Worm (Caenorhabditis elegans): ENCODE results near the gene E04F6.10.

Gene E04F6.10

ce11 chrII:7176108-7176507 lies 40.8 kb downstream of the E04F6.10 start:
- TF ChIP-seq fkh-10 (GFP tag; optimal IDR thresholded peaks at IDR 0.05) (peak; percentile 59), ceh-8 (GFP tag; optimal IDR thresholded peaks at IDR 0.05) (peak; percentile 58), nhr-47 (tag; optimal IDR thresholded peaks at IDR 0.05) (peak; percentile 11), mep-1 (tag; optimal IDR thresholded peaks at IDR 0.05) (no peak)

DNA sequence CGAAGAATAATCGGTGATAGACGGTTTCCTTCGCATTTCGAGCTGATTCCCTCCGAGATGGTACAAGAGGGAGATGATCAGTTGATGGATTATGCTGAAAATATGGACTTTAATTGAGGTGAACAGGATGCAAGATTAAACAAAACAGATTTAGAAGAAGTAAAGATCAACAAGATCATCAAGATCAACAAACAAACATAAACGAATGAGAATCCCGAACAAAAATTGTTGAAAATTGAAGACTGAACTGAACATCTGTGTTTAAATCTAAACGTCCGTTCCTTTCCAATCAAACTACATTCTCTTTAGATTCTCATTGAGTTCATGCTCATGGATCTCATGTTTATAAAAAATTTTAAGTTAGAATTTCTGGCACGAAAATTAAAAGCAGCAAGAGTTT lies 42.1 kb downstream of the E04F6.10 start, which contains the start of gene glc-4:
Gene glc-4 (minus strand): TSS at position 101 of the 400 bp plus-strand sequence.
- TF ChIP-seq egl-13 (tag; optimal IDR thresholded peaks at IDR 0.05): no peak
- no peak for TF ChIP-seq efl-1 (optimal IDR thresholded peaks at IDR 0.05)
- peak in 1 of 2 experiments; percentile 28 for TF ChIP-seq efl-1 (GFP tag; optimal IDR thresholded peaks at IDR 0.05 in 1 of 2)

- no peak for TF ChIP-seq nhr-19 (GFP tag; conservative IDR thresholded peaks at IDR 0.05)
- TF ChIP-seq aly-2 (tag; optimal IDR thresholded peaks at IDR 0.05): no peak
- TF ChIP-seq elt-3 (tag; optimal IDR thresholded peaks at IDR 0.05): no peak
- no peak for TF ChIP-seq unc-30 (tag; optimal IDR thresholded peaks at IDR 0.05)
- TF ChIP-seq vab-15 (tag; optimal IDR thresholded peaks at IDR 0.05): no peak
Observed at ce11 chrII:7171305-7171998, 45.5 kb downstream of the E04F6.10 start, which contains the start of gene dyf-13. dyf-13 (minus strand) TSS chrII:7171355.

ce11 chrII:7168712-7169111 lies 48.2 kb downstream of the E04F6.10 start, which contains the start of gene col-36:
col-36 (minus strand) TSS chrII:7168812.
- no peak for TF ChIP-seq sptf-1 (tag; optimal IDR thresholded peaks at IDR 0.05)
- TF ChIP-seq C34B4.2 (tag; optimal IDR thresholded peaks at IDR 0.05): no peak
- TF ChIP-seq lsy-2 (tag; optimal IDR thresholded peaks at IDR 0.05): no peak
- no peak for TF ChIP-seq rnt-1 (tag; optimal IDR thresholded peaks at IDR 0.05)
- TF ChIP-seq fkh-10 (GFP tag; optimal IDR thresholded peaks at IDR 0.05): no peak
- no peak for TF ChIP-seq swsn-7 (tag; optimal IDR thresholded peaks at IDR 0.05)
- TF ChIP-seq unc-86 (tag; optimal IDR thresholded peaks at IDR 0.05): no peak
- no peak for TF ChIP-seq nhr-90 (tag; optimal IDR thresholded peaks at IDR 0.05; ENCODE audit: poor library complexity)
- TF ChIP-seq hlh-4 (tag; optimal IDR thresholded peaks at IDR 0.05): no peak
- no peak for TF ChIP-seq elt-2 (tag; optimal IDR thresholded peaks at IDR 0.05)
- TF ChIP-seq egl-13 (tag; optimal IDR thresholded peaks at IDR 0.05): no peak
- no peak for TF ChIP-seq elt-3 (tag; optimal IDR thresholded peaks at IDR 0.05)

- TF ChIP-seq ces-1 (GFP tag; optimal IDR thresholded peaks at IDR 0.05) (no peak), unc-98 (GFP tag; IDR thresholded peaks at IDR 0.05) (no peak), fkh-8 (tag; optimal IDR thresholded peaks at IDR 0.05) (no peak), elt-2 (tag; optimal IDR thresholded peaks at IDR 0.05) (peak; percentile 55), tbx-2 (tag; optimal IDR thresholded peaks at IDR 0.05) (no peak), sptf-1 (tag; optimal IDR thresholded peaks at IDR 0.05) (no peak), nhr-85 (tag) (no peak)
Observed at ce11 chrII:7166768-7167167, 50.2 kb downstream of the E04F6.10 start.

ce11 chrII:7165749-7166148 lies 51.2 kb downstream of the E04F6.10 start, which contains the start of gene mfsd-13.2:
mfsd-13.2 (minus strand) TSS chrII:7165849.
- no peak for TF ChIP-seq lin-39 (tag; optimal IDR thresholded peaks at IDR 0.05)
- peak; percentile 26 for TF ChIP-seq nhr-85 (tag)
- no peak for TF ChIP-seq C04F5.9 (tag; optimal IDR thresholded peaks at IDR 0.05)
- no peak for TF ChIP-seq ces-1 (GFP tag; optimal IDR thresholded peaks at IDR 0.05)

Measured in whole organism, L1 larva.